Worm (Caenorhabditis elegans) whole organism, mixed stage, embryonic: ENCODE measurements around the gene tyra-2.

Experiments used
- hlh-1 ChIP-seq: fragments of 150-350 bp; optimal IDR thresholded peaks from 2 replicates; lab custom pipeline; 2014; ENCODE audit warnings: missing biosample characterization, missing genetic modification reagents, missing genetic modification characterization
- lsy-2 ChIP-seq: fragments of 150-350 bp; optimal IDR thresholded peaks from 2 replicates; lab custom pipeline; 2014; ENCODE audit warnings: missing biosample characterization, missing genetic modification characterization
- mep-1 ChIP-seq: fragments of 150-350 bp; optimal IDR thresholded peaks from 2 replicates; lab custom pipeline; 2017; ENCODE audit warnings: missing biosample characterization, missing genetic modification reagents, missing genetic modification characterization, inconsistent platforms
- nhr-28 ChIP-seq: fragments of 150-350 bp; optimal IDR thresholded peaks from 2 replicates; lab custom pipeline; 2014; ENCODE audit warnings: missing biosample characterization, missing genetic modification characterization
- nhr-76 ChIP-seq: sonication (generic microtip); optimal IDR thresholded peaks from 2 replicates; lab custom pipeline; 2017; ENCODE audit warnings: missing biosample characterization, missing genetic modification characterization
- pha-4 ChIP-seq: fragments of 150-350 bp; optimal IDR thresholded peaks from 2 replicates; lab custom pipeline; 2018; ENCODE audit warnings: missing biosample characterization, missing genetic modification reagents, missing genetic modification characterization
- unc-39 ChIP-seq: fragments of 150-350 bp; optimal IDR thresholded peaks from 2 replicates; lab custom pipeline; 2014; ENCODE audit warnings: missing biosample characterization, missing genetic modification characterization
- ztf-11 ChIP-seq: fragments of 150-350 bp; optimal IDR thresholded peaks from 2 replicates; lab custom pipeline; 2014; ENCODE audit warnings: missing biosample characterization, missing genetic modification characterization

ce11 chrX:7040760-7041159 is 35.4 kb upstream of the tyra-2 start:
- no peak for TF ChIP-seq nhr-28 (tag; lab: Kevin White, UChicago)
- TF ChIP-seq lsy-2 = no peak
- no peak for TF ChIP-seq nhr-76 (tag; lab: Kevin White, UChicago)
- no peak for TF ChIP-seq pha-4
- no peak for TF ChIP-seq mep-1 (tag; lab: Kevin White, UChicago)
- no peak for TF ChIP-seq hlh-1
- TF ChIP-seq unc-39 (tag; lab: Kevin White, UChicago) = no peak
- TF ChIP-seq ztf-11 (tag; lab: Kevin White, UChicago) = no peak
